Worm (Caenorhabditis elegans) whole organism, L2 larva: Measurements from ENCODE around the gene nhr-70.

Experiments
- C34F6.9 ChIP-seq: fragments of 150-350 bp; optimal IDR thresholded peaks from 2 replicates; lab custom pipeline; 2014; ENCODE audit warnings: missing biosample characterization, missing genetic modification characterization
- F13H6.1 ChIP-seq: sonication (generic microtip); optimal IDR thresholded peaks from 2 replicates; lab custom pipeline; 2016; ENCODE audit warnings: missing genetic modification characterization, missing compliant biosample characterization
- R02D3.7 ChIP-seq: fragments of 150-350 bp; optimal IDR thresholded peaks from 2 replicates; lab custom pipeline; 2014; ENCODE audit warnings: missing biosample characterization, missing genetic modification characterization
- Y55F3AM.14 ChIP-seq: fragments of 200-800 bp; sonication (Bioruptor generic); optimal IDR thresholded peaks from 2 replicates; lab custom pipeline; 2018; ENCODE audit warnings: mild to moderate bottlenecking, missing genetic modification characterization, missing compliant biosample characterization
- ZK546.5 ChIP-seq: sonication (generic microtip); optimal IDR thresholded peaks from 2 replicates; lab custom pipeline; 2017; ENCODE audit warnings: missing biosample characterization, missing genetic modification characterization
- alr-1 ChIP-seq: fragments of 150-350 bp; optimal IDR thresholded peaks from 2 replicates; lab custom pipeline; 2014; ENCODE audit warnings: missing biosample characterization, missing genetic modification characterization
- aly-2 ChIP-seq: fragments of 150-350 bp; optimal IDR thresholded peaks from 2 replicates; lab custom pipeline; 2014; ENCODE audit warnings: missing biosample characterization, missing genetic modification characterization
- ama-1 ChIP-seq: fragments of 150-350 bp; optimal IDR thresholded peaks from 2 replicates; lab custom pipeline; 2018; ENCODE audit warnings: inconsistent platforms
- blmp-1 ChIP-seq: sonication (generic microtip); optimal IDR thresholded peaks from 2 replicates; lab custom pipeline; 2017; ENCODE audit warnings: missing genetic modification characterization, mild to moderate bottlenecking, missing compliant biosample characterization, antibody characterized with exemption, moderate library complexity; ENCODE audit not compliant: insufficient read depth
- ceh-16 ChIP-seq: fragments of 150-350 bp; optimal IDR thresholded peaks from 2 replicates; lab custom pipeline; 2014; ENCODE audit warnings: missing biosample characterization, missing genetic modification characterization
- crh-2 ChIP-seq: sonication (generic microtip); optimal IDR thresholded peaks from 2 replicates; lab custom pipeline; 2017; ENCODE audit warnings: missing biosample characterization, missing genetic modification characterization
- dmd-4 ChIP-seq: sonication (generic microtip); optimal IDR thresholded peaks from 2 replicates; lab custom pipeline; 2017; ENCODE audit warnings: missing biosample characterization, missing genetic modification characterization
- egl-27 ChIP-seq: sonication (generic microtip); optimal IDR thresholded peaks from 3 replicates; lab custom pipeline; 2017; ENCODE audit warnings: missing biosample characterization, missing genetic modification reagents, missing genetic modification characterization
- elt-3 ChIP-seq: sonication (generic microtip); optimal IDR thresholded peaks from 2 replicates; lab custom pipeline; 2017; ENCODE audit warnings: missing biosample characterization, missing genetic modification characterization
- fos-1 ChIP-seq: fragments of 150-350 bp; optimal IDR thresholded peaks from 2 replicates; lab custom pipeline; 2014; ENCODE audit warnings: missing biosample characterization, missing genetic modification characterization
- gmeb-1 ChIP-seq: fragments of 150-350 bp; optimal IDR thresholded peaks from 2 replicates; lab custom pipeline; 2014; ENCODE audit warnings: missing biosample characterization, missing genetic modification characterization
- lin-11 ChIP-seq: fragments of 150-350 bp; sonication (generic microtip); optimal IDR thresholded peaks from 2 replicates; lab custom pipeline; 2014; ENCODE audit warnings: missing biosample characterization, missing genetic modification characterization, inconsistent platforms, mixed read lengths
- lsy-2 ChIP-seq, 2 experiments: fragments of 150-350 bp in 1 of 2; sonication (generic microtip) in 1 of 2; optimal IDR thresholded peaks; 2 replicates each; lab custom pipeline; 2014 to 2017; ENCODE audit warnings: missing biosample characterization in 2 of 2, missing genetic modification characterization in 2 of 2
- mab-5 ChIP-seq: fragments of 150-350 bp; optimal IDR thresholded peaks from 2 replicates; lab custom pipeline; 2014; ENCODE audit warnings: missing biosample characterization, missing genetic modification characterization
- mbf-1 ChIP-seq: sonication (generic microtip); optimal IDR thresholded peaks from 2 replicates; lab custom pipeline; 2017; ENCODE audit warnings: missing biosample characterization, missing genetic modification characterization
- mdl-1 ChIP-seq, 2 experiments: fragments of 150-350 bp in 1 of 2; sonication (generic microtip) in 1 of 2; optimal IDR thresholded peaks; 2 replicates each; lab custom pipeline; 2017; ENCODE audit warnings: missing biosample characterization in 2 of 2, missing genetic modification characterization in 2 of 2
- nhr-10 ChIP-seq: sonication (generic microtip); optimal IDR thresholded peaks from 2 replicates; lab custom pipeline; 2017; ENCODE audit warnings: missing biosample characterization, missing genetic modification characterization
- nhr-12 ChIP-seq: fragments of 150-350 bp; optimal IDR thresholded peaks from 2 replicates; lab custom pipeline; 2014; ENCODE audit warnings: missing biosample characterization, missing genetic modification characterization
- nhr-21 ChIP-seq: fragments of 150-350 bp; optimal IDR thresholded peaks from 2 replicates; lab custom pipeline; 2014; ENCODE audit warnings: missing biosample characterization, missing genetic modification characterization
- nhr-237 ChIP-seq: fragments of 150-350 bp; optimal IDR thresholded peaks from 2 replicates; lab custom pipeline; 2014; ENCODE audit warnings: missing biosample characterization, missing genetic modification characterization
- nhr-25 ChIP-seq: fragments of 150-350 bp; sonication (generic microtip); optimal IDR thresholded peaks from 3 replicates; lab custom pipeline; 2014; ENCODE audit warnings: missing biosample characterization, missing genetic modification characterization
- nhr-6 ChIP-seq: fragments of 150-350 bp; optimal IDR thresholded peaks from 2 replicates; lab custom pipeline; 2014; ENCODE audit warnings: missing biosample characterization, missing genetic modification characterization
- nhr-77 ChIP-seq: fragments of 150-350 bp; optimal IDR thresholded peaks from 2 replicates; lab custom pipeline; 2014; ENCODE audit warnings: missing biosample characterization, missing genetic modification characterization
- peb-1 ChIP-seq: fragments of 150-350 bp; optimal IDR thresholded peaks from 2 replicates; lab custom pipeline; 2014; ENCODE audit warnings: missing biosample characterization, missing genetic modification characterization
- sem-4 ChIP-seq: fragments of 150-350 bp; optimal IDR thresholded peaks from 2 replicates; lab custom pipeline; 2014; ENCODE audit warnings: missing biosample characterization, missing genetic modification reagents, missing genetic modification characterization
- skn-1 ChIP-seq: sonication (generic microtip); optimal IDR thresholded peaks from 2 replicates; lab custom pipeline; 2017; ENCODE audit warnings: missing biosample characterization, missing genetic modification characterization
- sma-3 ChIP-seq: sonication (generic microtip); optimal IDR thresholded peaks from 2 replicates; lab custom pipeline; 2016; ENCODE audit warnings: missing genetic modification reagents, missing genetic modification characterization, missing compliant biosample characterization
- unc-39 ChIP-seq: fragments of 150-350 bp; optimal IDR thresholded peaks from 2 replicates; lab custom pipeline; 2014; ENCODE audit warnings: missing biosample characterization, missing genetic modification characterization
- unc-55 ChIP-seq: fragments of 150-350 bp; sonication (generic microtip); optimal IDR thresholded peaks from 3 replicates; lab custom pipeline; 2014; ENCODE audit warnings: missing biosample characterization, missing genetic modification reagents, missing genetic modification characterization
- unc-62 ChIP-seq: fragments of 150-350 bp; optimal IDR thresholded peaks from 2 replicates; lab custom pipeline; 2014; ENCODE audit warnings: missing biosample characterization, missing genetic modification reagents, missing genetic modification characterization
- zag-1 ChIP-seq: fragments of 150-350 bp; optimal IDR thresholded peaks from 2 replicates; lab custom pipeline; 2014; ENCODE audit warnings: missing biosample characterization, missing genetic modification characterization
- ztf-1 ChIP-seq: fragments of 200-800 bp; sonication (Bioruptor generic); conservative IDR thresholded peaks from 2 replicates; pipeline ENCODE4 v1.3.6; 2022; ENCODE audit warnings: missing genetic modification characterization, missing compliant biosample characterization
- ztf-4 ChIP-seq: fragments of 150-350 bp; optimal IDR thresholded peaks from 2 replicates; lab custom pipeline; 2014; ENCODE audit warnings: missing biosample characterization, missing genetic modification characterization

The nhr-70 gene

DNA sequence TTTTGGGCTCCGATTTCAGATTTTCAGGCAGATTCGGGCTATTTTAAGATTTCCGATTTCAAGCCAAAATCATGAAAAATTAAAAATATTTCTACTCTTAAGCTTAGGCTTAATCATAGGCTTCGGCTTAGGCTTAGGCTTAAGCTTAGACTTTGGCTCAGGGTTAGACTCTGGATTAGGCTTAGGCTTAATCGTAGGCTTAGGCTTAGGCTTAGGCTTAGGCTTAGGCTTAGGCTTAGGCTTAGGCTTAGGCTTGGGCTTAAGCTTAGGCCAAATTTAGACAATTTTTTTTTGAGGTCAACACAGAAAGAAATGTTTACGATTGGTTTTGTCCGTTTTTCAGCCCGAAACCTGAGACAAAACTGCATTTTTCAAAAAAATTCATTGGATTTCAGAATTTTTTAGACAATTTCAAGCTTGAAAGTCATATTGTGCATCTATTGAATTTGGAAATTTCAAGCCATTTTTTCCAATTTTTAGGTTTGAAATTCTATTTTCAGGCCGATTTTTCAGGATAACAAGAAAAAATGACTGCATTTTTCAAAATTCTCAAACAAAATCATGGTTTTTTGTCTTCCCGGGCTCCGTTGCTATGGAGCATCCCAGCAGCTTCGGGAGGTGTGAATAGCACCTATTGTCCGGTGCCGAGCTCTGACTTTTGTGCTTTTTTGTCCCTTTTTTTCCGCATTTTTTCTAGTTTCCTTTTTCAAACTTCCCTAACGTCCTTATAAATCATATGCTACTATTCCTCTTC lies 23.4 kb downstream of the nhr-70 start, which contains the start of gene egas-1 (continued):
- no peak for TF ChIP-seq dmd-4 (tag; lab: Kevin White, UChicago)
- TF ChIP-seq nhr-21 (tag; lab: Kevin White, UChicago): peak; percentile 50
- TF ChIP-seq ztf-4 (tag; lab: Kevin White, UChicago): peak; percentile 14
- TF ChIP-seq ceh-16: no peak
- no peak for TF ChIP-seq nhr-25 (tag; lab: Kevin White, UChicago)
- TF ChIP-seq C34F6.9: no peak
- TF ChIP-seq nhr-6 (tag; lab: Kevin White, UChicago): no peak

DNA sequence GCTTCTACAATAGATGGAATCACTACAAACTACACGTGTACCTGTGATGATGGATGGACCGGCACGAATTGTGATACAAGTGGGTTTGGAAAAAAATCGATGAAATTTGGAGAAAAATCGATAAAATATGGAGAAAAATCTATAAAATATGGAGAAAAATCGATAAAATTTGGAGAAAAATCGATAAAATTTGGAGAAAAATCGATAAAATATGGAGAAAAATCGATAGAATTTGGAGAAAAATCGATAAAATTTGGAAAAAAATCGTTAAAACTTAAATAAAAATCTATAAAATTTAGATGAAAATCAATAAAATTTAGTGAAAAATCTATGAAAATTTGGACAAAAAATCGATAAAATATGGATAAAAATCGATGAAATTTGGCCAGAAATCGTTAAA lies 27.9 kb downstream of the nhr-70 start:
- no peak for TF ChIP-seq ceh-16
- TF ChIP-seq lsy-2 (tag; optimal IDR thresholded peaks at IDR 0.05; lab: Kevin White, UChicago): no peak
- TF ChIP-seq alr-1 (tag; lab: Kevin White, UChicago): no peak
- no peak for TF ChIP-seq F13H6.1
- TF ChIP-seq nhr-77 (tag; lab: Kevin White, UChicago): no peak
- TF ChIP-seq R02D3.7: no peak
- no peak for TF ChIP-seq mab-5 (tag; lab: Kevin White, UChicago)
- no peak for TF ChIP-seq aly-2 (tag; lab: Kevin White, UChicago)
- TF ChIP-seq egl-27: no peak
- TF ChIP-seq peb-1 (tag; lab: Kevin White, UChicago): no peak
- TF ChIP-seq fos-1 (tag; lab: Kevin White, UChicago): no peak
- no peak for TF ChIP-seq sem-4 (tag; lab: Kevin White, UChicago)
- TF ChIP-seq blmp-1 (tag; lab: Kevin White, UChicago): no peak

DNA sequence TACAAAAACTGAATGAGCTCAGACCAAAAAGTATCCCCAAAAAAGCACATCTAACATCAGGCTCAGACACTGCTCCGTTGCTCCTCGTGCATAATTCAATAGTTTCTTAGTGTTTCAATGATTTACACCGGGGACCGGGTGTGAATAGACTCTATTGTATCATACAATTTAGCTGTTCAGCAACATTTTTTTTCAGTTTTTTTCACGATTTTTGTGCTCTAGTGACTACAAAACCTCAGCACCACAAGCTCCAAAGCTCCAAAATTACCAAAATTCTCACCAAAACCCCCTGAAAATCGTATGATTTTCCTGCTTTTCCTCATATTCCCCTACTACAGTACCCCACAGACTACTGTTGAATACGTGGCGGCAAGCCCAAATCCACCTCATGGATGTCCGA lies 33.7 kb downstream of the nhr-70 start, which contains the start of gene egas-2:
Gene egas-2, plus strand, starts transcription at position 301 of the 400 bp plus-strand sequence.
- no peak for TF ChIP-seq nhr-237 (tag; lab: Kevin White, UChicago)
- TF ChIP-seq egl-27: no peak
- TF ChIP-seq sma-3 (GFP tag; lab: Kevin White, UChicago): no peak
- no peak for TF ChIP-seq ztf-1 (GFP tag; lab: Robert Waterston, UW)

DNA sequence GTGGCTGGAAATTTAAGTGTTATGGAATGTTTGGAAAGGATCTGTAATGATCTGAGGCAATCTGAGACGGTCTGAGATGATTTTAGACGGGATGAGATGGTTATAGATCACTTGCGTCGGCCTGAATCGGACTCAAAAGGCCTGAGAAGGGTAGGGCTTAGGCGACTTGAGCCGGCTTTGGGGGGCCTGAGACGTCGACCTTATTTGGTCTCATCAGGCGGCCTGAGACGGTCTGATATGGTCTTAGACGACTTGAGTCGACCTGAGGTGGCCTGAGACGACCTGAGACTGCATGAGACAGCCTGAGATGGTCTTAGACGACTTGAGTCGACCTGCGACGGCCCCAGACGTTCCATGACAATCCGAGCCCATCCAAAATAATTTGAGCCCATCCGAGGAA lies 40.0 kb downstream of the nhr-70 start:
- no peak for TF ChIP-seq peb-1 (tag; lab: Kevin White, UChicago)
- no peak for TF ChIP-seq mbf-1 (tag; lab: Kevin White, UChicago)
- no peak for TF ChIP-seq unc-62 (GFP tag; lab: Kevin White, UChicago)
- no peak for TF ChIP-seq lin-11
- TF ChIP-seq nhr-12 (tag; lab: Kevin White, UChicago): no peak
- TF ChIP-seq ZK546.5 (tag; lab: Kevin White, UChicago): no peak
- TF ChIP-seq ztf-4 (tag; lab: Kevin White, UChicago): no peak
- TF ChIP-seq aly-2 (tag; lab: Kevin White, UChicago): no peak
- no peak for TF ChIP-seq sem-4 (tag; lab: Kevin White, UChicago)
- no peak for TF ChIP-seq dmd-4 (tag; lab: Kevin White, UChicago)
- no peak for TF ChIP-seq C34F6.9

DNA sequence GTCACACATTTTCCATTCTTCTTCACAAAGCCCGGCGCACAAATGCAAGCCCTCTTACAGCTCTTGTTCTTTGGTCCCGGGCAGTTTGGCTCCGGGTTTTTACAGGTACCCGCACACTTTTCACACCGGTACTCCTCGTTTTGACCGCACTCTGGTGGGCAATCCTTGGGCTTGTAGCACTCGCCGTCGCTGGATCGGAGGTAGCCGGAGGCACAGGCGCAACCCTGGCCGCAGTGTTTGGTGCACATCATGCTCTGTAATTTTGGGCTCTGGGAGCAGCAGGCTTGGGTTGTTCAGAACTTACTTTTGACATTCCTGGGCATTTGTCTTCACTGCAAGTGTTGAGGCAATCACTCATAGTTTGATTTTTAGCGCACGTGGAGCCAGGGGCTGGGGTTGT lies 41.0 kb downstream of the nhr-70 start:
- TF ChIP-seq elt-3 (tag; lab: Kevin White, UChicago): no peak
- no peak for TF ChIP-seq gmeb-1 (tag; lab: Kevin White, UChicago)
- TF ChIP-seq skn-1 (tag; lab: Kevin White, UChicago): no peak
- TF ChIP-seq nhr-10 (tag; lab: Kevin White, UChicago): no peak
- no peak for TF ChIP-seq dmd-4 (tag; lab: Kevin White, UChicago)
- TF ChIP-seq F13H6.1: no peak
- no peak for TF ChIP-seq R02D3.7
- TF ChIP-seq ztf-1 (GFP tag; lab: Robert Waterston, UW): no peak
- no peak for TF ChIP-seq sma-3 (GFP tag; lab: Kevin White, UChicago)

DNA sequence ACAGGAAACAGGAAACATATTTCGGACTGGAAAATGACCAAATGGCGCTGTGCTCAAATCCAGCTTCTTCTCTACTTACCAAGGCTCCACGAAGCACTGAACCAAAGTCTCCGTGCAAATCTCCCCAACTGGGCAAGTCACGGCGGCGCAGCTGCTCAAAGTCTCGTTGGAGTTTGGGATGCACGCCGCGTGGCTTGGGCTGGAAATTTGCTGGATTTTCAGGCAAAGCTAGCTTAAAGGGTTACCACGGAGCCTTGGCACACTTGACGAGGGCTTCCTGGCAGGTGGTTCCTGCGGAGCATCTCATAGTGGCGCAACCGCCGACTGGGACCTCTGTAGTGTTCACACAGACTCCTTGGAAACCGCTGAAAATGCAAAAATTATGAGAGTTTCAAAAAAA lies 42.5 kb downstream of the nhr-70 start:
- TF ChIP-seq mab-5 (tag; lab: Kevin White, UChicago): no peak
- no peak for TF ChIP-seq dmd-4 (tag; lab: Kevin White, UChicago)
- no peak for TF ChIP-seq unc-62 (GFP tag; lab: Kevin White, UChicago)
- TF ChIP-seq unc-39 (tag; lab: Kevin White, UChicago): no peak
- TF ChIP-seq zag-1 (tag; lab: Kevin White, UChicago): no peak
- no peak for TF ChIP-seq sma-3 (GFP tag; lab: Kevin White, UChicago)
- no peak for TF ChIP-seq unc-55 (GFP tag; lab: Kevin White, UChicago)
- TF ChIP-seq mbf-1 (tag; lab: Kevin White, UChicago): no peak
- TF ChIP-seq egl-27: no peak
- no peak for TF ChIP-seq crh-2 (tag; lab: Kevin White, UChicago)
- TF ChIP-seq ama-1: no peak
- no peak for TF ChIP-seq nhr-25 (tag; lab: Kevin White, UChicago)
- TF ChIP-seq mdl-1 (tag; optimal IDR thresholded peaks at IDR 0.05; lab: Kevin White, UChicago): no peak
- no peak for TF ChIP-seq Y55F3AM.14 (GFP tag; lab: Kevin White, UChicago)
- TF ChIP-seq peb-1 (tag; lab: Kevin White, UChicago): no peak
